Fruit fly (Drosophila melanogaster): Measurements from ENCODE around the gene beta-Man.

- TF ChIP-seq insv (optimal IDR thresholded peaks at IDR 0.05) (no peak), Sin3A (optimal IDR thresholded peaks at IDR 0.05) (no peak), h (optimal IDR thresholded peaks at IDR 0.05) (no peak), Myc (optimal IDR thresholded peaks at IDR 0.05) (no peak)
These were observed 36.0 kb downstream of the beta-Man start, which contains the start of gene abs for dm6 chr3R:4233018-4233385.

Data from Kc167 (cell line).